Fruit fly (Drosophila melanogaster): ENCODE data around the gene Sxl.

Sxl gene

dm6 chrX:7120168-7120567 lies 22.3 kb upstream of the Sxl start (continued):
- TF ChIP-seq pfk (GFP tag; optimal IDR thresholded peaks at IDR 0.05) (no peak), CG17359 (tag; optimal IDR thresholded peaks at IDR 0.05) (peak; percentile 1), bab2 (GFP tag; optimal IDR thresholded peaks at IDR 0.05) (peak; percentile 18), ttk (GFP tag; IDR thresholded peaks at IDR 0.05) (0 out of 2 replicates have a peak, but pooled peaks have one; percentile 28), vnd (GFP tag; IDR thresholded peaks at IDR 0.05; ENCODE audit: partially characterized antibody) (no peak), Hr51 (GFP tag; optimal IDR thresholded peaks at IDR 0.05) (peak in 1 of 2 experiments; percentile 10), unpg (GFP tag; optimal IDR thresholded peaks at IDR 0.05) (peak; percentile 22), CG4424 (GFP tag; optimal IDR thresholded peaks at IDR 0.05) (peak; percentile 12), dysf (GFP tag; IDR thresholded peaks at IDR 0.05) (0 out of 3 replicates have a peak, but pooled peaks have one; percentile 18)

dm6 chrX:7117729-7118128 lies 19.9 kb upstream of the Sxl start:
- TF ChIP-seq her (GFP tag; optimal IDR thresholded peaks at IDR 0.05): no peak
- peak; percentile 7 for TF ChIP-seq CG7987 (GFP tag; optimal IDR thresholded peaks at IDR 0.05)
- TF ChIP-seq gce (GFP tag; IDR thresholded peaks at IDR 0.05): 0 out of 3 replicates have a peak, but pooled peaks have one; percentile 50
- TF ChIP-seq CG12236 (GFP tag; optimal IDR thresholded peaks at IDR 0.05): no peak
- TF ChIP-seq Nf-YA (GFP tag; IDR thresholded peaks at IDR 0.05): peak; percentile 50; the same call in 1 of the 2 replicates
- TF ChIP-seq ranshi (GFP tag; IDR thresholded peaks at IDR 0.05): peak; percentile 63; the same call in 1 of the 2 replicates
- peak; percentile 49 for TF ChIP-seq CG12104 (GFP tag; optimal IDR thresholded peaks at IDR 0.05)
- peak; percentile 45 for TF ChIP-seq Atf6 (GFP tag; IDR thresholded peaks at IDR 0.05)
- TF ChIP-seq tx (GFP tag; optimal IDR thresholded peaks at IDR 0.05): no peak
- TF ChIP-seq Hr78 (GFP tag; optimal IDR thresholded peaks at IDR 0.05): no peak
- peak; percentile 39; the same call in 1 of the 2 replicates for TF ChIP-seq CG7372 (GFP tag; IDR thresholded peaks at IDR 0.05)
- TF ChIP-seq CG13123 (GFP tag; optimal IDR thresholded peaks at IDR 0.05): peak; percentile 18
- TF ChIP-seq CG1233 (GFP tag; optimal IDR thresholded peaks at IDR 0.05): peak; percentile 45
- TF ChIP-seq row (GFP tag; IDR thresholded peaks at IDR 0.05): peak; percentile 69
- TF ChIP-seq pfk (GFP tag; optimal IDR thresholded peaks at IDR 0.05): no peak
- TF ChIP-seq CG3847 (GFP tag; IDR thresholded peaks at IDR 0.05): peak; percentile 50; the same call in 1 of the 2 replicates
- TF ChIP-seq Dref (GFP tag; IDR thresholded peaks at IDR 0.05): no peak
- TF ChIP-seq repo (GFP tag; optimal IDR thresholded peaks at IDR 0.05): no peak
- no peak for TF ChIP-seq cas (GFP tag; IDR thresholded peaks at IDR 0.05)
- peak; percentile 72 for TF ChIP-seq CG15269 (tag; optimal IDR thresholded peaks at IDR 0.05)
- TF ChIP-seq CTCF (GFP tag; optimal IDR thresholded peaks at IDR 0.05): no peak
- no peak for TF ChIP-seq dm (GFP tag; optimal IDR thresholded peaks at IDR 0.05)
- TF ChIP-seq CG11696 (GFP tag; IDR thresholded peaks at IDR 0.05): peak; percentile 44; the same call in 1 of the 2 replicates
- TF ChIP-seq C15 (GFP tag; IDR thresholded peaks at IDR 0.05): no peak
- peak; percentile 52 for TF ChIP-seq tap (tag; optimal IDR thresholded peaks at IDR 0.05)
- peak; percentile 30 to 50 for TF ChIP-seq Pdp1 (GFP tag; optimal IDR thresholded peaks at IDR 0.05)
- TF ChIP-seq zf30C (GFP tag; optimal IDR thresholded peaks at IDR 0.05): peak; percentile 77
- TF ChIP-seq Ravus (GFP tag; IDR thresholded peaks at IDR 0.05): no peak
- no peak for TF ChIP-seq zfh2 (GFP tag; optimal IDR thresholded peaks at IDR 0.05)
- peak; percentile 35 for TF ChIP-seq CG7271 (tag; optimal IDR thresholded peaks at IDR 0.05)
- TF ChIP-seq D (optimal IDR thresholded peaks at IDR 0.05): no peak
- peak; percentile 45 for TF ChIP-seq D (GFP tag; optimal IDR thresholded peaks at IDR 0.05)
- peak; percentile 8 for TF ChIP-seq fd3F (GFP tag; optimal IDR thresholded peaks at IDR 0.05)
- peak in 1 of 3 experiments; percentile 74 for TF ChIP-seq lola (GFP tag; optimal IDR thresholded peaks at IDR 0.05)
- TF ChIP-seq Xrp1 (GFP tag; IDR thresholded peaks at IDR 0.05): peak; percentile 77
- TF ChIP-seq CG17359 (tag; optimal IDR thresholded peaks at IDR 0.05): peak; percentile 70
- peak; percentile 29 for TF ChIP-seq odd (GFP tag; optimal IDR thresholded peaks at IDR 0.05)
- peak; percentile 73 for TF ChIP-seq dmrt99B (tag; optimal IDR thresholded peaks at IDR 0.05)
- TF ChIP-seq Dll (GFP tag; IDR thresholded peaks at IDR 0.05; ENCODE audit: partially characterized antibody): no peak
- TF ChIP-seq aop (GFP tag; IDR thresholded peaks at IDR 0.05): no peak
- peak; percentile 63 for TF ChIP-seq az2 (GFP tag; optimal IDR thresholded peaks at IDR 0.05)
- TF ChIP-seq chm (GFP tag; IDR thresholded peaks at IDR 0.05): peak; percentile 71
- TF ChIP-seq seq (GFP tag; IDR thresholded peaks at IDR 0.05): peak; percentile 68
